Worm (Caenorhabditis elegans): ENCODE measurements around the gene ugt-18.

The ugt-18 gene

DNA sequence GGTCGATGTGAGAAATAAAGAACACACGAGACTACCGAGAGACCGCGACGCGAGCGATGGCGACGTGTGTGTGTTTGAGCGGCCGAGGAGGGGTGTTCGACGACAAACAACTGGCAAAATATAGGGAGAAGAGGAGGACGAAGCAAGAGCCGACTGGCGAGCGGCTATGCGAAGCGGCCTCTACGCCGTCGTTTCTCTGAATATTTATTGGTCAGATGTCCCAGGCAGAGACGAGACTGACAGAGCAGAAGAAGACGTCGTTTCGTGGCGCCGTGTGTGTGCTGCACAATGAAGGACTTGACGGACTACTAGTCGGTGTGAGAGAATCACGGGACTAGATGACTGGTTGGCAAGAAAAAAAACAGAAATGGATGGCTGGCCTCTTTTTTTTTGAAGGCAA is 905 bp upstream of the ugt-18 start (continued):
- TF ChIP-seq B0336.3 (GFP tag; IDR thresholded peaks at IDR 0.05) = no peak
- TF ChIP-seq fkh-3 (tag; optimal IDR thresholded peaks at IDR 0.05) = no peak
- TF ChIP-seq ceh-91 (GFP tag; IDR thresholded peaks at IDR 0.05) = no peak

ce11 chrV:12822065-12822464 is 2.0 kb downstream of the ugt-18 start:
- no peak for TF ChIP-seq snpc-1.1 (tag; optimal IDR thresholded peaks at IDR 0.05; ENCODE audit: insufficient read depth)
- TF ChIP-seq mcd-1 (GFP tag; IDR thresholded peaks at IDR 0.05) = no peak
- TF ChIP-seq cebp-2 (GFP tag; IDR thresholded peaks at IDR 0.05) = no peak
- TF ChIP-seq lin-26 (GFP tag; IDR thresholded peaks at IDR 0.05) = no peak
- TF ChIP-seq tbp1 (GFP tag; optimal IDR thresholded peaks at IDR 0.05) = no peak
- no peak for TF ChIP-seq gei-17 (GFP tag; optimal IDR thresholded peaks at IDR 0.05)
- no peak for TF ChIP-seq tbx-9 (tag; optimal IDR thresholded peaks at IDR 0.05; ENCODE audit: borderline replicate concordance)
- TF ChIP-seq ceh-58 (GFP tag; IDR thresholded peaks at IDR 0.05) = no peak
- peak; percentile 46 for TF ChIP-seq nhr-80 (tag; optimal IDR thresholded peaks at IDR 0.05)

ce11 chrV:12824777-12825176 is 4.7 kb downstream of the ugt-18 start, which contains the start of gene ugt-16:
TSS of gene ugt-16 (plus strand) at chrV:12825024.
- TF ChIP-seq nhr-80 (tag; optimal IDR thresholded peaks at IDR 0.05) (peak; percentile 51), attf-3 (GFP tag; conservative IDR thresholded peaks at IDR 0.05) (no peak), lsl-1 (GFP tag; optimal IDR thresholded peaks at IDR 0.05) (no peak), mes-4 (tag; optimal IDR thresholded peaks at IDR 0.05) (no peak), ztf-18 (tag; optimal IDR thresholded peaks at IDR 0.05) (no peak), ztf-25 (GFP tag; IDR thresholded peaks at IDR 0.05) (no peak), lin-35 (GFP tag; optimal IDR thresholded peaks at IDR 0.05) (no peak)

DNA sequence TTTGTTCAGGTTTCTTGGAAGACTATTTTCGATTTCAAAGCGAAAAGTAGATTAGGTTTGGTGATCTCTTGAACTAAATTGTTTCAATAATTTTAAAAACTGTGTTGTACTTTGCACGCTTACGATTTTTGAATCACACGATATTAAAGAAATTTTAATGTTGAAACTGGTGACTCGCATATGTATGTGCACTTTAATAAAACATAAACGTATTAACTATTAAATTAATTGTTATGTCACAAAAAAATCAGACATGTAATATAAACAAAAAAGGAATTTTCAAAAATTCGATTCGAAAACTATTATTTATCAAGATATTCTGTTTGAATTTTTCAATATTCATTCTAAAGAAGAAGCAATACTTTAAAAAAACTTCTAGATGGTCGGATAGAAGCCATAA is 7.2 kb downstream of the ugt-18 start, which contains the start of gene ugt-15:
Gene ugt-15 (plus strand): TSS at position 301 of the 400 bp plus-strand sequence.
- TF ChIP-seq nhr-80 (tag; optimal IDR thresholded peaks at IDR 0.05) (peak; percentile 18), ccch-3 (GFP tag; optimal IDR thresholded peaks at IDR 0.05) (no peak)

DNA sequence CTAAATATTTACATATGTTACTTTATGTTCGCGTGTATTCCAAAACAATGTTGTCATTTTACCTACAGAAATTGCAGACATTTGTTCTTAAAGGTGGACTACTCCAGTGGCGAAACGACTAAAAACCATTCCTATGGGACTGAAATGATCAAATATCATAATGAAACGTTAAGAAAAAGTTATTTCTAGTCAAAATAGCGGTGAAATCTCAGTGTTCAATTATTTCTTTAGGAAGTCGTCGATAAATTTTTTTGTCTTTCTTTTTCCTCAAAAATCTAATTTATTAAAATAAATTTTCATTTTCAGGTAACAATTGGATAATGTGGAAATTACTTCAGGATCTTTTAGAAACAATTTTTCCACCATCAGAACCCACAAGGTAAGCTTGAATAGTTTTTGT is 15.3 kb downstream of the ugt-18 start, which contains the start of gene C44H9.4:
Gene C44H9.4 (plus strand): TSS at position 301 of the 400 bp plus-strand sequence.
- TF ChIP-seq ztf-22 (GFP tag; optimal IDR thresholded peaks at IDR 0.05) (no peak), fkh-3 (tag; optimal IDR thresholded peaks at IDR 0.05) (no peak), ama-1 (optimal IDR thresholded peaks at IDR 0.05) (no peak), ama-1 (GFP tag; optimal IDR thresholded peaks at IDR 0.05) (no peak), ztf-6 (GFP tag; IDR thresholded peaks at IDR 0.05) (no peak), K12H6.12 (tag; optimal IDR thresholded peaks at IDR 0.05) (no peak), Y67H2A.10 (GFP tag; conservative IDR thresholded peaks at IDR 0.05) (no peak), snpc-1.1 (tag; optimal IDR thresholded peaks at IDR 0.05; ENCODE audit: insufficient read depth) (no peak), nfya-1 (tag; optimal IDR thresholded peaks at IDR 0.05; ENCODE audit: borderline replicate concordance, insufficient read depth) (no peak), T07F8.4 (tag; optimal IDR thresholded peaks at IDR 0.05) (no peak), ceh-79 (tag; optimal IDR thresholded peaks at IDR 0.05) (no peak), gei-17 (GFP tag; optimal IDR thresholded peaks at IDR 0.05) (no peak)

- TF ChIP-seq unc-62 (GFP tag; optimal IDR thresholded peaks at IDR 0.05) (no peak), him-1 (tag; optimal IDR thresholded peaks at IDR 0.05) (no peak), unc-130 (GFP tag; optimal IDR thresholded peaks at IDR 0.05) (no peak), B0019.2 (GFP tag; conservative IDR thresholded peaks at IDR 0.05) (no peak), nhr-27 (tag; optimal IDR thresholded peaks at IDR 0.05) (no peak), rpc-1 (optimal IDR thresholded peaks at IDR 0.05) (no peak), rpc-1 (tag; optimal IDR thresholded peaks at IDR 0.05) (no peak), B0261.1 (tag; optimal IDR thresholded peaks at IDR 0.05) (no peak), F10E7.11 (tag; optimal IDR thresholded peaks at IDR 0.05) (no peak)
Observed at ce11 chrV:12844748-12845147, 24.7 kb downstream of the ugt-18 start.
